Worm (Caenorhabditis elegans): ENCODE data around the gene F18A1.7.

Gene F18A1.7

DNA sequence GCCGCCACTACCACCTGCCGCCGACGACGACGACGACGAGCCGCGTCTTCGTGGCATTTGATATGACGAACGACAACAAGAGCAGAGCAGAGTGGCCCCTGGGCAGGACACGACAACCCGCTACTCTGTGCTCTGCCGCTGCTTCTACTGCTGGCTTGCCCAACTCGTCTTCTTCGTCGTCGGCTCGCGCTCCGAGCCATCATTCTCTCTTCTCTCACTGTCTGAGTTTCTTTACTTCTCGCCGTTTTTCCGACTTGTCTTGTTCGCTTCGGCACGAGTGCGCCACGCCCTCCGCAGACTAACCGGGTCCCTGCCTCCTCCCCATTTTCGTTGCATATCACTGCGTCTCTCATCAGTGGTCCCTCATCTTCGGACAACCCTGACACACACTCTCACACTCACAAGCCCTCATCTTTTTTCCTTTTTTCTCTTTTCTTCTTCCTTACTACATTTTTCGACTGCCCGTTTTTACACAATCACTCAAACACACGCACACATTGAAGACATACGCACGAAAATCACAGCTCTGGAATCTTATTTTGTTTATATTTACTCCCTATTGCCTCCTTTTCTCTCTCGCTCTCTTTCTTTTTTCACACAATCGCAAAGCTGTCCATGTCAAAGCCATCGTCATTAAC, 21.4 kb downstream of the F18A1.7 start (continued):
- TF ChIP-seq zip-11 (GFP tag; IDR thresholded peaks at IDR 0.05) (no peak), F10B5.3 (tag; optimal IDR thresholded peaks at IDR 0.05) (no peak), lin-13 (GFP tag; optimal IDR thresholded peaks at IDR 0.05) (no peak), mxl-3 (GFP tag; optimal IDR thresholded peaks at IDR 0.05) (peak; percentile 28), ceh-82 (tag; optimal IDR thresholded peaks at IDR 0.05) (no peak), nhr-48 (tag; optimal IDR thresholded peaks at IDR 0.05) (peak; percentile 28), Y105C5A.15 (GFP tag; IDR thresholded peaks at IDR 0.05) (no peak), lim-7 (GFP tag; IDR thresholded peaks at IDR 0.05) (no peak), dmd-8 (GFP tag; IDR thresholded peaks at IDR 0.05) (no peak), egl-27 (tag; optimal IDR thresholded peaks at IDR 0.05) (no peak), T20F7.1 (GFP tag; optimal IDR thresholded peaks at IDR 0.05) (no peak), php-3 (GFP tag; IDR thresholded peaks at IDR 0.05) (no peak), dmd-9 (GFP tag; IDR thresholded peaks at IDR 0.05) (no peak), arid-1 (GFP tag; conservative IDR thresholded peaks at IDR 0.05) (no peak), nhr-102 (tag; optimal IDR thresholded peaks at IDR 0.05) (no peak), F37D6.2 (tag; optimal IDR thresholded peaks at IDR 0.05) (peak; percentile 51), fos-1 (tag; optimal IDR thresholded peaks at IDR 0.05) (no peak), snpc-1.2 (GFP tag; IDR thresholded peaks at IDR 0.05) (no peak), ZK337.2 (GFP tag; IDR thresholded peaks at IDR 0.05) (no peak), nhr-41 (GFP tag; IDR thresholded peaks at IDR 0.05) (no peak), F26F4.8 (GFP tag; conservative IDR thresholded peaks at IDR 0.05) (no peak), nhr-11 (tag; optimal IDR thresholded peaks at IDR 0.05) (peak; percentile 39), fkh-10 (GFP tag; optimal IDR thresholded peaks at IDR 0.05) (peak; percentile 94), zag-1 (tag; optimal IDR thresholded peaks at IDR 0.05) (no peak), mes-2 (tag; optimal IDR thresholded peaks at IDR 0.05; ENCODE audit: poor library complexity, severe bottlenecking) (peak; percentile 25), hlh-11 (tag; optimal IDR thresholded peaks at IDR 0.05) (peak; percentile 68), attf-4 (tag; optimal IDR thresholded peaks at IDR 0.05) (no peak), nhr-237 (tag; optimal IDR thresholded peaks at IDR 0.05) (no peak), T26A8.4 (GFP tag; IDR thresholded peaks at IDR 0.05) (no peak), tra-1 (GFP tag; IDR thresholded peaks at IDR 0.05) (no peak), nhr-76 (tag; optimal IDR thresholded peaks at IDR 0.05) (no peak), hlh-30 (tag; optimal IDR thresholded peaks at IDR 0.05; ENCODE audit: insufficient read depth) (peak; percentile 78), lsy-2 (tag; optimal IDR thresholded peaks at IDR 0.05) (peak; percentile 63 to 74), zfp-3 (GFP tag; conservative IDR thresholded peaks at IDR 0.05) (no peak), F44E2.7 (GFP tag; IDR thresholded peaks at IDR 0.05) (no peak), unc-130 (GFP tag; optimal IDR thresholded peaks at IDR 0.05) (no peak), madf-5 (GFP tag; IDR thresholded peaks at IDR 0.05) (no peak), Y5F2A.4 (GFP tag; optimal IDR thresholded peaks at IDR 0.05) (no peak), zip-2 (tag; optimal IDR thresholded peaks at IDR 0.05) (no peak), madf-9 (GFP tag; conservative IDR thresholded peaks at IDR 0.05) (no peak), saeg-2 (GFP tag; IDR thresholded peaks at IDR 0.05) (no peak), unc-62 (GFP tag; optimal IDR thresholded peaks at IDR 0.05 in 1 of 2) (peak in 1 of 2 experiments; percentile 97), unc-62 (tag; optimal IDR thresholded peaks at IDR 0.05) (no peak), egl-43 (GFP tag; IDR thresholded peaks at IDR 0.05) (peak; percentile 79), dve-1 (tag; optimal IDR thresholded peaks at IDR 0.05; ENCODE audit: insufficient read depth) (no peak), ztf-7 (tag; optimal IDR thresholded peaks at IDR 0.05) (no peak), hmg-1.1 (GFP tag; IDR thresholded peaks at IDR 0.05) (peak; percentile 81), aha-1 (tag) (peak; percentile 85), set-16 (GFP tag; IDR thresholded peaks at IDR 0.05) (peak; percentile 97), cey-2 (tag; optimal IDR thresholded peaks at IDR 0.05; ENCODE audit: borderline replicate concordance, insufficient read depth) (no peak), snpc-4 (tag; optimal IDR thresholded peaks at IDR 0.05) (no peak)

All from whole organism, L4 larva.